Fruit fly (Drosophila melanogaster) whole organism, embryonic: ENCODE data around the gene Swip-1.

Experiments
- CG10431 ChIP-seq: fragments of 200-800 bp; sonication (Bioruptor generic); optimal IDR thresholded peaks from 3 replicates; lab custom pipeline; 2018; ENCODE audit warnings: missing biosample characterization, mild to moderate bottlenecking, missing genetic modification characterization
- CG11093 ChIP-seq: fragments of 200-800 bp; sonication (Bioruptor generic); IDR thresholded peaks from 3 replicates; pipeline ENCODE4 v1.3.6; 2022; ENCODE audit warnings: missing biosample characterization, missing genetic modification characterization
- CG11695 ChIP-seq: fragments of 200-800 bp; sonication (Bioruptor generic); IDR thresholded peaks from 3 replicates; pipeline ENCODE4 v1.3.6; 2022; ENCODE audit warnings: missing biosample characterization, missing genetic modification characterization
- CG12391 ChIP-seq: fragments of 200-800 bp; sonication (Bioruptor generic); optimal IDR thresholded peaks from 3 replicates; lab custom pipeline; 2018; ENCODE audit warnings: missing biosample characterization, mild to moderate bottlenecking, missing genetic modification characterization, moderate library complexity
- CG14710 ChIP-seq: fragments of 200-800 bp; sonication (Bioruptor generic); optimal IDR thresholded peaks from 3 replicates; lab custom pipeline; 2019; ENCODE audit warnings: missing biosample characterization, mild to moderate bottlenecking, missing genetic modification characterization, moderate library complexity
- CG1529 ChIP-seq: fragments of 200-800 bp; sonication (Bioruptor generic); optimal IDR thresholded peaks from 3 replicates; lab custom pipeline; 2018; ENCODE audit warnings: missing biosample characterization, missing genetic modification characterization
- CG17912 ChIP-seq: fragments of 200-800 bp; sonication (Bioruptor generic); optimal IDR thresholded peaks from 2 replicates; lab custom pipeline; 2018; ENCODE audit warnings: missing biosample characterization, mild to moderate bottlenecking, missing genetic modification characterization
- CG2116 ChIP-seq: fragments of 200-800 bp; sonication (Bioruptor generic); optimal IDR thresholded peaks from 3 replicates; lab custom pipeline; 2018; ENCODE audit warnings: missing biosample characterization, mild to moderate bottlenecking, missing genetic modification characterization
- CG32767 ChIP-seq: fragments of 200-800 bp; sonication (Bioruptor generic); IDR thresholded peaks from 2 replicates; pipeline ENCODE4 v1.3.6; 2022; ENCODE audit warnings: missing biosample characterization, missing genetic modification characterization
- CG33557 ChIP-seq: fragments of 200-800 bp; sonication (Bioruptor generic); optimal IDR thresholded peaks from 2 replicates; lab custom pipeline; 2019; ENCODE audit warnings: missing biosample characterization, mild to moderate bottlenecking, missing genetic modification characterization, moderate library complexity
- CG3407 ChIP-seq: fragments of 200-800 bp; sonication (Bioruptor generic); optimal IDR thresholded peaks from 2 replicates; lab custom pipeline; 2018; ENCODE audit warnings: missing biosample characterization, mild to moderate bottlenecking, missing genetic modification characterization
- CG34376 ChIP-seq: fragments of 200-800 bp; sonication (Bioruptor generic); optimal IDR thresholded peaks from 2 replicates; lab custom pipeline; 2018; ENCODE audit warnings: missing biosample characterization, mild to moderate bottlenecking, missing genetic modification characterization
- CoRest ChIP-seq: fragments of 200-800 bp; sonication (Bioruptor generic); optimal IDR thresholded peaks from 3 replicates; lab custom pipeline; 2018; ENCODE audit warnings: missing biosample characterization, mild to moderate bottlenecking, missing genetic modification characterization, moderate library complexity
- Dll ChIP-seq: fragments of 200-800 bp; sonication (Bioruptor generic); IDR thresholded peaks from 4 replicates; pipeline ENCODE4 v1.3.6; 2022; ENCODE audit warnings: missing biosample characterization, missing genetic modification characterization; ENCODE audit not compliant: partially characterized antibody
- Ets97D ChIP-seq: fragments of 200-800 bp; sonication (Bioruptor generic); optimal IDR thresholded peaks from 3 replicates; lab custom pipeline; 2016; ENCODE audit warnings: missing biosample characterization, missing genetic modification characterization
- Trl ChIP-seq, 3 experiments: fragments of >200 bp in 2 of 3; fragments of 200-800 bp in 1 of 3; sonication (Bioruptor generic) in 1 of 3; optimal IDR thresholded peaks; 2 replicates in 1 of 3; 3 replicates in 2 of 3; lab custom pipeline; 2016 to 2017; ENCODE audit warnings: missing biosample characterization in 1 of 3, missing genetic modification characterization in 1 of 3
- Usf ChIP-seq: fragments of 200-800 bp; sonication (Bioruptor generic); optimal IDR thresholded peaks from 2 replicates; lab custom pipeline; 2017; ENCODE audit warnings: missing genotype, missing biosample characterization, missing genetic modification characterization
- Vsx1 ChIP-seq: fragments of 200-800 bp; sonication (Bioruptor generic); optimal IDR thresholded peaks from 2 replicates; lab custom pipeline; 2017; ENCODE audit warnings: missing biosample characterization, mild to moderate bottlenecking, missing genetic modification characterization, missing genetic modification reagents
- al ChIP-seq: fragments of 200-800 bp; sonication (Bioruptor generic); IDR thresholded peaks from 2 replicates; pipeline ENCODE4 v1.3.6; 2022; ENCODE audit warnings: missing biosample characterization, missing genetic modification characterization
- ci ChIP-seq: fragments of 200-800 bp; sonication (Bioruptor generic); IDR thresholded peaks from 3 replicates; pipeline ENCODE4 v1.3.6; 2022; ENCODE audit warnings: missing biosample characterization, missing genetic modification characterization
- crol ChIP-seq: fragments of 200-800 bp; sonication (Bioruptor generic); IDR thresholded peaks from 2 replicates; pipeline ENCODE4 v1.3.6; 2022; ENCODE audit warnings: missing biosample characterization, missing genetic modification characterization
- crp ChIP-seq, 2 experiments: fragments of 200-800 bp; sonication (Bioruptor generic); optimal IDR thresholded peaks; 2 replicates in 1 of 2; 3 replicates in 1 of 2; lab custom pipeline; 2017; ENCODE audit warnings: missing biosample characterization in 2 of 2, missing genetic modification characterization in 2 of 2, mild to moderate bottlenecking in 1 of 2, moderate library complexity in 1 of 2
- disco-r ChIP-seq: fragments of 200-800 bp; sonication (Bioruptor generic); optimal IDR thresholded peaks from 2 replicates; lab custom pipeline; 2016; ENCODE audit warnings: missing biosample characterization, missing genetic modification characterization
- esg ChIP-seq: fragments of 200-800 bp; sonication (Bioruptor generic); conservative IDR thresholded peaks from 2 replicates; pipeline ENCODE4 v1.3.6; 2022; ENCODE audit warnings: missing biosample characterization, missing genetic modification characterization
- ewg ChIP-seq: fragments of 200-800 bp; sonication (Bioruptor generic); optimal IDR thresholded peaks from 3 replicates; lab custom pipeline; 2017; ENCODE audit warnings: mild to moderate bottlenecking, missing biosample characterization, missing genetic modification reagents, missing genetic modification characterization
- exex ChIP-seq: fragments of 200-800 bp; sonication (Bioruptor generic); optimal IDR thresholded peaks from 4 replicates; lab custom pipeline; 2018; ENCODE audit warnings: missing biosample characterization, mild to moderate bottlenecking, missing genetic modification characterization, moderate library complexity
- fd96Cb ChIP-seq: fragments of 200-800 bp; sonication (Bioruptor generic); optimal IDR thresholded peaks from 2 replicates; lab custom pipeline; 2018; ENCODE audit warnings: missing biosample characterization, mild to moderate bottlenecking, missing genetic modification characterization, moderate library complexity
- gsb-n ChIP-seq: fragments of 200-800 bp; sonication (Bioruptor generic); optimal IDR thresholded peaks from 3 replicates; lab custom pipeline; 2018; ENCODE audit warnings: missing biosample characterization, mild to moderate bottlenecking, missing genetic modification characterization
- hkb ChIP-seq, 2 experiments: fragments of 200-800 bp in 1 of 2; fragments of >200 bp in 1 of 2; sonication (Bioruptor generic) in 1 of 2; IDR thresholded peaks in 1 of 2; optimal IDR thresholded peaks in 1 of 2; 2 replicates each; pipeline versions ENCODE4 v1.3.6 to Lab custom; 2017 to 2022; ENCODE audit warnings: missing biosample characterization in 1 of 2, missing genetic modification characterization in 1 of 2
- ken ChIP-seq: fragments of 200-800 bp; sonication (Bioruptor generic); IDR thresholded peaks from 3 replicates; pipeline ENCODE4 v1.3.6; 2022; ENCODE audit warnings: missing biosample characterization, missing genetic modification characterization
- kni ChIP-seq: fragments of 200-800 bp; sonication (Bioruptor generic); optimal IDR thresholded peaks from 3 replicates; lab custom pipeline; 2017; ENCODE audit warnings: mild to moderate bottlenecking, missing biosample characterization, missing genetic modification reagents, missing genetic modification characterization
- lilli ChIP-seq: fragments of 200-800 bp; sonication (Bioruptor generic); optimal IDR thresholded peaks from 3 replicates; lab custom pipeline; 2016; ENCODE audit warnings: missing biosample characterization, missing genetic modification characterization
- onecut ChIP-seq: fragments of 200-800 bp; sonication (Bioruptor generic); IDR thresholded peaks from 2 replicates; pipeline ENCODE4 v1.3.6; 2022; ENCODE audit warnings: missing biosample characterization, missing genetic modification characterization
- pan ChIP-seq, 4 experiments: fragments of >200 bp in 3 of 4; fragments of 200-800 bp in 1 of 4; sonication (Bioruptor generic) in 1 of 4; optimal IDR thresholded peaks in 3 of 4; IDR thresholded peaks in 1 of 4; 2 replicates each; pipeline versions ENCODE4 v1.3.6 to Lab custom; 2017 to 2022; ENCODE audit warnings: missing biosample characterization in 2 of 4, missing genetic modification characterization in 2 of 4, mixed read lengths in 1 of 4
- pnt ChIP-seq: fragments of 200-800 bp; sonication (Bioruptor generic); optimal IDR thresholded peaks from 3 replicates; lab custom pipeline; 2016; ENCODE audit warnings: missing biosample characterization, missing genetic modification characterization
- prd ChIP-seq, 3 experiments: fragments of >200 bp in 2 of 3; fragments of 200-800 bp in 1 of 3; sonication (Bioruptor generic) in 1 of 3; optimal IDR thresholded peaks in 2 of 3; IDR thresholded peaks in 1 of 3; 2 replicates in 2 of 3; 3 replicates in 1 of 3; pipeline versions ENCODE4 v1.3.6 to Lab custom; 2017 to 2022; ENCODE audit warnings: missing biosample characterization in 1 of 3, missing genetic modification characterization in 1 of 3
- stwl ChIP-seq: fragments of 200-800 bp; sonication (Bioruptor generic); optimal IDR thresholded peaks from 3 replicates; lab custom pipeline; 2018; ENCODE audit warnings: missing biosample characterization, mild to moderate bottlenecking, missing genetic modification characterization, moderate library complexity
- trem ChIP-seq: fragments of 200-800 bp; optimal IDR thresholded peaks from 3 replicates; lab custom pipeline; 2019; ENCODE audit warnings: missing biosample characterization, mild to moderate bottlenecking, missing genetic modification characterization, moderate library complexity
- vfl ChIP-seq: fragments of 200-800 bp; sonication (Bioruptor generic); optimal IDR thresholded peaks from 2 replicates; lab custom pipeline; 2016; ENCODE audit warnings: missing biosample characterization, missing genetic modification characterization
- z ChIP-seq: fragments of 200-800 bp; sonication (Bioruptor generic); IDR thresholded peaks from 3 replicates; pipeline ENCODE4 v1.3.6; 2022; ENCODE audit warnings: missing biosample characterization, missing genetic modification characterization
- zen ChIP-seq: fragments of 200-800 bp; sonication (Bioruptor generic); optimal IDR thresholded peaks from 3 replicates; lab custom pipeline; 2018; ENCODE audit warnings: missing biosample characterization, mild to moderate bottlenecking, missing genetic modification characterization, moderate library complexity
- zfh1 ChIP-seq: fragments of 200-800 bp; sonication (Bioruptor generic); IDR thresholded peaks from 3 replicates; pipeline ENCODE4 v1.3.6; 2022; ENCODE audit warnings: missing biosample characterization, missing genetic modification characterization

Gene Swip-1

dm6 chr2L:18934588-18934987, 52.5 kb downstream of the Swip-1 start (continued):
- no peak for TF ChIP-seq hkb (optimal IDR thresholded peaks at IDR 0.05; lab: Kevin White, UChicago)
- TF ChIP-seq hkb (GFP tag; IDR thresholded peaks at IDR 0.05; lab: Robert Waterston, UW) = no peak
- TF ChIP-seq Ets97D = peak; percentile 76
- TF ChIP-seq CoRest (tag; lab: Kevin White, UChicago) = peak; percentile 9
- TF ChIP-seq CG11093 (GFP tag; lab: Robert Waterston, UW) = 0 out of 3 replicates have a peak, but pooled peaks have one; percentile 25
- no peak for TF ChIP-seq Trl (optimal IDR thresholded peaks at IDR 0.05; lab: Kevin White, UChicago)
- no peak for TF ChIP-seq Trl (GFP tag; optimal IDR thresholded peaks at IDR 0.05; lab: Kevin White, UChicago)
- TF ChIP-seq vfl = no peak
- TF ChIP-seq lilli (GFP tag; lab: Kevin White, UChicago) = no peak
- TF ChIP-seq esg (GFP tag; lab: Robert Waterston, UW) = no peak
- peak; percentile 38 for TF ChIP-seq kni (GFP tag; lab: Kevin White, UChicago)
- no peak for TF ChIP-seq prd (optimal IDR thresholded peaks at IDR 0.05; lab: Kevin White, UChicago)
- TF ChIP-seq prd (GFP tag; IDR thresholded peaks at IDR 0.05; lab: Robert Waterston, UW) = peak; percentile 17; the same call in 1 of the 3 replicates
- TF ChIP-seq al (GFP tag; lab: Robert Waterston, UW) = no peak
- TF ChIP-seq CG34376 (GFP tag; lab: Kevin White, UChicago) = no peak
- TF ChIP-seq CG32767 (GFP tag; lab: Robert Waterston, UW) = no peak
- peak; percentile 18; the same call in 1 of the 2 replicates for TF ChIP-seq onecut (GFP tag; lab: Robert Waterston, UW)
- TF ChIP-seq Usf = no peak
- TF ChIP-seq CG1529 (GFP tag; lab: Kevin White, UChicago) = no peak
- TF ChIP-seq CG10431 (GFP tag; lab: Kevin White, UChicago) = peak; percentile 33
- TF ChIP-seq zen (tag; lab: Kevin White, UChicago) = peak; percentile 43
- TF ChIP-seq trem (tag; lab: Kevin White, UChicago) = peak; percentile 6
- no peak for TF ChIP-seq crp (GFP tag; optimal IDR thresholded peaks at IDR 0.05; lab: Kevin White, UChicago)
- peak; percentile 3 for TF ChIP-seq CG2116
- TF ChIP-seq CG12391 (tag; lab: Kevin White, UChicago) = no peak
- 0 out of 3 replicates have a peak, but pooled peaks have one; percentile 27 for TF ChIP-seq z (GFP tag; lab: Robert Waterston, UW)
- TF ChIP-seq CG3407 = peak; percentile 10
- no peak for TF ChIP-seq pnt (GFP tag; lab: Kevin White, UChicago)
- peak; percentile 59 for TF ChIP-seq CG33557 (GFP tag; lab: Kevin White, UChicago)
- no peak for TF ChIP-seq Dll (GFP tag; lab: Robert Waterston, UW)
- 0 out of 3 replicates have a peak, but pooled peaks have one; percentile 27 for TF ChIP-seq zfh1
- peak; percentile 44; the same call in 1 of the 3 replicates for TF ChIP-seq ci (GFP tag; lab: Robert Waterston, UW)
- 0 out of 3 replicates have a peak, but pooled peaks have one; percentile 21 for TF ChIP-seq ken (GFP tag; lab: Robert Waterston, UW)
- TF ChIP-seq gsb-n (tag; lab: Kevin White, UChicago) = peak; percentile 40
- TF ChIP-seq stwl (tag; lab: Kevin White, UChicago) = peak; percentile 10
- no peak for TF ChIP-seq fd96Cb (tag; lab: Kevin White, UChicago)
- no peak for TF ChIP-seq pan (optimal IDR thresholded peaks at IDR 0.05; lab: Kevin White, UChicago)
- peak in 1 of 2 experiments; percentile 13 for TF ChIP-seq pan (GFP tag; optimal IDR thresholded peaks at IDR 0.05 in 1 of 2, IDR thresholded peaks at IDR 0.05 in 1 of 2)
- TF ChIP-seq disco-r (GFP tag; lab: Kevin White, UChicago) = no peak
- TF ChIP-seq CG17912 (GFP tag; lab: Kevin White, UChicago) = no peak
- no peak for TF ChIP-seq crol (GFP tag; lab: Robert Waterston, UW)
- no peak for TF ChIP-seq Vsx1 (GFP tag; lab: Kevin White, UChicago)
- TF ChIP-seq CG11695 = 0 out of 3 replicates have a peak, but pooled peaks have one; percentile 21
- TF ChIP-seq exex (tag; lab: Kevin White, UChicago) = no peak
- peak; percentile 1 for TF ChIP-seq ewg (GFP tag; lab: Kevin White, UChicago)
- peak; percentile 36 for TF ChIP-seq CG14710
